Worm (Caenorhabditis elegans) whole organism, L1 larva: ENCODE results near the gene Y34B4A.10.

Source experiments
- ama-1 ChIP-seq: fragments of 150-350 bp; optimal IDR thresholded peaks from 2 replicates; lab custom pipeline; 2014
- ceh-82 ChIP-seq, 3 experiments: fragments of 150-350 bp in 1 of 3; sonication (generic microtip) in 2 of 3; optimal IDR thresholded peaks; 2 replicates each; lab custom pipeline; 2014 to 2017; ENCODE audit warnings: missing biosample characterization in 3 of 3, missing genetic modification characterization in 3 of 3
- dpl-1 ChIP-seq, 3 experiments: fragments of 150-350 bp in 2 of 3; sonication (generic microtip) in 1 of 3; optimal IDR thresholded peaks; 2 replicates each; lab custom pipeline; 2014 to 2017; ENCODE audit warnings: missing biosample characterization in 3 of 3, missing genetic modification characterization in 3 of 3, missing genetic modification reagents in 3 of 3
- lin-35 ChIP-seq, 2 experiments: fragments of 150-350 bp; optimal IDR thresholded peaks; 2 replicates each; lab custom pipeline; 2014; ENCODE audit warnings: missing biosample characterization in 2 of 2, missing genetic modification characterization in 2 of 2, missing genetic modification reagents in 2 of 2
- nhr-28 ChIP-seq: fragments of 150-350 bp; optimal IDR thresholded peaks from 2 replicates; lab custom pipeline; 2014; ENCODE audit warnings: missing biosample characterization, missing genetic modification characterization
- rnt-1 ChIP-seq: sonication (generic microtip); optimal IDR thresholded peaks from 2 replicates; lab custom pipeline; 2016; ENCODE audit warnings: mild to moderate bottlenecking, missing genetic modification characterization, moderate library complexity, missing compliant biosample characterization
- unc-130 ChIP-seq: fragments of 150-350 bp; optimal IDR thresholded peaks from 2 replicates; lab custom pipeline; 2017; ENCODE audit warnings: missing biosample characterization, missing genetic modification characterization, inconsistent platforms
- unc-62 ChIP-seq: fragments of 150-350 bp; optimal IDR thresholded peaks from 2 replicates; lab custom pipeline; 2014; ENCODE audit warnings: missing biosample characterization, missing genetic modification reagents, missing genetic modification characterization

DNA sequence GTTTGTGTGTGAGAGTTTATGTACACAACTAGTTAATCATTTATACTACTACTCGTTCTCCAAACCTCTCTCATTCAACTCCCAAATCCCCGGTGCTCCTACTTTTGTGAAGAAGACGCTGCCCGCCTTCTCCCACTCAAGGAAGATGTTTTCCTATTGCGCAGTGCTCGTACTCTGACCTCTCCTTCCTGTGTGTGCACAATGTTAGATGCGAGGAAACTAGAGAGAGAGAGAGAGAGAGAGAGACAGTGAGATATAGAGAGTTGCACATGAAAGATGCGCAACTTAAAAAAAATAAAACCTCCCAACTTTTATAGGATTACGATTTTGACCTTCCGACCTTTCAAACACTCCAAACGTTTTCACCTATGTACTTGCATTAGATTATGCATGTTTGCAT, 39.2 kb upstream of the Y34B4A.10 start:
- TF ChIP-seq unc-62 (GFP tag; lab: Kevin White, UChicago), result no peak
- TF ChIP-seq unc-130 (tag; lab: Kevin White, UChicago), result no peak
- peak in 1 of 2 experiments; percentile 0 for TF ChIP-seq lin-35 (GFP tag; optimal IDR thresholded peaks at IDR 0.05; lab: Kevin White, UChicago)
- TF ChIP-seq ama-1, result no peak
- no peak for TF ChIP-seq nhr-28 (tag; lab: Kevin White, UChicago)
- peak; percentile 34 for TF ChIP-seq rnt-1 (tag; lab: Kevin White, UChicago)
- TF ChIP-seq ceh-82 (tag; optimal IDR thresholded peaks at IDR 0.05; lab: Kevin White, UChicago), result peak; percentile 7 to 36 (median 29)
- TF ChIP-seq dpl-1 (GFP tag; optimal IDR thresholded peaks at IDR 0.05; lab: Kevin White, UChicago), result no peak
